Worm (Caenorhabditis elegans): Measurements from ENCODE around the gene lam-2.
A peak's percentile ranks its signal among the peaks of the same experiment; 100 is the strongest.

lam-2 gene

DNA sequence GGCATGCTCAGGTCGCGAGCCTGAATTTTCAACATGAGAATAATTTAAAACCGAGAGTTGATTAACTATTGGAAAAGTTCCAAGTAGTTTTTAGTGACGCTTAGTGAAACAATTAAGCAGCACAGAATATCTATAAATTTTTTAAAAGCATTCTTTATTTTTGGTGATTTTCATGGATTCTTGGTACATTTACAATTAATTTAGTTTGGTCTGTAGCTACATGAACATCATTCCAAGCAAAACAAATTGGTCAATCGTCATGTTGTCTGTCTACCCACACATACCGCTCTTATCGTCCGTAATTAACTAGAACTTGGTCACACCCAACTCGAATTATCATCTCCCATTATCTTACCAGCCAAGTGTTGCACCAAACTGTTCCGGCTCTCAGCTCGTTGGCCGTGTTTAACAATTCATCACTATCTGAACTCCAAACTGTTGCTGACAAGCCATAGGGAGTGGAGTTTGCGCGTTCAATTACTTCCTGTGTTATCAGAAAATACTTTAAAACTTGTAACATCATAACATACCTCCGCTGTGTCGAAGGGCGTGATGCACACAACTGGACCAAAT is 10.3 kb downstream of the lam-2 start:
- TF ChIP-seq tab-1 (GFP tag; IDR thresholded peaks at IDR 0.05) (no peak), flt-1 (GFP tag; IDR thresholded peaks at IDR 0.05) (no peak), cog-1 (tag; optimal IDR thresholded peaks at IDR 0.05) (no peak), T22C8.4 (GFP tag; IDR thresholded peaks at IDR 0.05) (no peak), ztf-23 (GFP tag; IDR thresholded peaks at IDR 0.05) (no peak), ref-1 (GFP tag; conservative IDR thresholded peaks at IDR 0.05) (no peak), med-1 (GFP tag; optimal IDR thresholded peaks at IDR 0.05; ENCODE audit: insufficient read depth) (no peak), klf-2 (GFP tag; conservative IDR thresholded peaks at IDR 0.05) (no peak), ztf-29 (GFP tag; IDR thresholded peaks at IDR 0.05) (no peak)

DNA sequence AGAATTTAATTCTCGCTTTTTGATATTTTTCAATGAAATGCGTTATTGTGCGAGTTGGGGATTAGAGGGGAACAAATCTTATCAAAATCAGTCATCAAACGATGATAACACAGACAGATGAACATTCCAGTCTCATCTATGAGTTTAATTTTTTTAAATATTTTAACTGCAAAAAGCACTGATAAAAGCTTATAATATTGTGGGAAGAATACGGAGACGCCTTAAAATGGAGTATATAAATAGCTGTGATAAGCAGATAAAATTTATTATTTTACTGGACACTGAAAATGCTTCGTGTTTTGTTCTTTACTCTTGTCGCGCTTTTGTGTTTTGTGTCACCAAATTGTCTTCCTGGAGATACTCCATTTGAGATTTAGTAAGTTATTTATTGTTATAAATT is 11.4 kb downstream of the lam-2 start, which contains the start of gene clec-86:
Gene clec-86 (plus strand): TSS at position 262 of the 400 bp plus-strand sequence.
- TF ChIP-seq klf-2 (GFP tag; conservative IDR thresholded peaks at IDR 0.05) (no peak), flt-1 (GFP tag; IDR thresholded peaks at IDR 0.05) (no peak), cog-1 (tag; optimal IDR thresholded peaks at IDR 0.05) (no peak), ztf-23 (GFP tag; IDR thresholded peaks at IDR 0.05) (no peak), med-1 (GFP tag; optimal IDR thresholded peaks at IDR 0.05; ENCODE audit: insufficient read depth) (no peak), tab-1 (GFP tag; IDR thresholded peaks at IDR 0.05) (no peak), ztf-29 (GFP tag; IDR thresholded peaks at IDR 0.05) (no peak), ref-1 (GFP tag; conservative IDR thresholded peaks at IDR 0.05) (no peak), T22C8.4 (GFP tag; IDR thresholded peaks at IDR 0.05) (no peak)

DNA sequence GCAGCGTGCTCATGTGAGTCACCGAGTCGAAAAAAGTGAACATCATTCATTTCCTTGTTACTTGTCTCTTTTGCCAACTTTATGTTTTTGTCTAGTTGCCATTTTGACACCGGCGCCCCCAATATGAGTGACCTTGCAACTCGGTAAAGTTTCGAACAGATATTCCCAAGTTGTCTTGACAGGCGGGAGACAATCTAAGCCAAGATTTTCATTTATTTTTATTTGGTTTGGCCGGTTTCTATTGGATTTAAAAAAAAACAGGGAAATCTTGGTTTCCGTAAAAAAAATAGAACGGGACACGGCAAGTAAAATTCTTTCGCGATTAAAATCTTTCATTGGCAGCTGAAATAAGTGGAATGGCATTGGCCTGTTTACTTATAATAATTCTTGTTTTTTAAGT is 19.8 kb downstream of the lam-2 start:
- no peak for TF ChIP-seq ztf-23 (GFP tag; IDR thresholded peaks at IDR 0.05)
- TF ChIP-seq med-1 (GFP tag; optimal IDR thresholded peaks at IDR 0.05; ENCODE audit: insufficient read depth): no peak
- no peak for TF ChIP-seq T22C8.4 (GFP tag; IDR thresholded peaks at IDR 0.05)
- TF ChIP-seq klf-2 (GFP tag; conservative IDR thresholded peaks at IDR 0.05): no peak
- TF ChIP-seq ztf-29 (GFP tag; IDR thresholded peaks at IDR 0.05): no peak
- TF ChIP-seq ref-1 (GFP tag; conservative IDR thresholded peaks at IDR 0.05): no peak
- TF ChIP-seq flt-1 (GFP tag; IDR thresholded peaks at IDR 0.05): no peak
- TF ChIP-seq cog-1 (tag; optimal IDR thresholded peaks at IDR 0.05): no peak
- no peak for TF ChIP-seq tab-1 (GFP tag; IDR thresholded peaks at IDR 0.05)

DNA sequence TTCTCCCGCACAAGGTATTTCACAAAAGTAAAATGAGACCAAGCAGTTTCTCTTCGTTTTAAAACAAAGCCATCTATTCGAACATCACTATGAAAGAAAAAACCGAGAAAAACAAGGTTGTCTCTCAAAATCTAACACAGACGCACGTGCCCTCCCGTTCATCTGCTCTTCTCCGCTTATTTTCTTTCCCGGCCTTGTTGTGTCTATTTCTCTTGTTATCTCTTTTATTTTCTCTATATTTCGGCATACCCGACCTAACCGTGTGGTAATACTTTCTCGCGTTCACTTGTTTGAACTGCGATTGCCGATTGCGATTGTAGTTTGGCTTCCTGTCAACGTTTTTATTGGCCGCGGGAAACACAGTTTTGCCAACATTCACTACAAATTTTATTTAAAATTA is 21.6 kb downstream of the lam-2 start:
- TF ChIP-seq ztf-23 (GFP tag; IDR thresholded peaks at IDR 0.05): no peak
- 0 out of 2 replicates have a peak, but pooled peaks have one; percentile 5 for TF ChIP-seq ref-1 (GFP tag; conservative IDR thresholded peaks at IDR 0.05)

DNA sequence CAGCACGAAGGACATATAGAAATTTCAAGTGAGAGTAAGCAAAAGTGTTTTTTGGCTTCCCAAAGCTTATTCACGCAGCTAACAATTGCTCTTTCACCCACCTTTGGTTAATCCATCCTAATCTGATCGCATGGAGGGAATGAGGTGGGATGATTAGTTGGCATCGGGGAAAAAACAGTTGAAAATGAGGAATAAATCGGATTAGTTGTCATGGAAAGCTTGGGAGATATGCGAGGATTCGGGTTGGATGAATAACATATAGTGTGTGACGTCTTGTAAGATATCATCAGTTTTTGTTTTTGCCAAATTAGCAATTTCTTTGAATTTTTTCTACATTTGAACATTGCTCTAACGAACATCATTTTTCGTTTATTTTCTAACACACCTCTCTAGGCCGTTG is 22.4 kb downstream of the lam-2 start:
- no peak for TF ChIP-seq med-1 (GFP tag; optimal IDR thresholded peaks at IDR 0.05; ENCODE audit: insufficient read depth)
- TF ChIP-seq ztf-29 (GFP tag; IDR thresholded peaks at IDR 0.05): no peak

DNA sequence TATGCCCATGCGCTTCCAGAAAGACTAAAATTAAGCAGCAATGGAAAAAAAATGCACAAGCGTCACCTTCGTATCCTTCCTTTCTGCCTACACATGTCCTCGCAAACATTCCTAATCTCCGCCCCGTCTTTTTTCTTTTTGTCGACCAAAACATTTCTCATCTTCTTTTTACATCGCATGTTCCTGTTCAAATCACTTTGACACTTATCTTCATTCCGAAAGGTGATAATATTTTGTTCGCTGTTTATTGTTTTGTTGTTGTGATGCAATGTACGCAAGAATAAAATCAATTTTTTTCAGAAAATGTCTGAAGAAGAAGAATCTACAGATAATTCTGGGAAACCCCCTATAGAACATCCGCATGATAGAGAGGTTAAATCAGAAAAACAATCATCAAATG is 24.7 kb downstream of the lam-2 start, which contains the start of gene ist-1:
Gene ist-1 (plus strand): TSS at position 301 of the 400 bp plus-strand sequence.
- TF ChIP-seq ref-1 (GFP tag; conservative IDR thresholded peaks at IDR 0.05) (no peak), cog-1 (tag; optimal IDR thresholded peaks at IDR 0.05) (no peak), med-1 (GFP tag; optimal IDR thresholded peaks at IDR 0.05; ENCODE audit: insufficient read depth) (no peak), flt-1 (GFP tag; IDR thresholded peaks at IDR 0.05) (no peak), klf-2 (GFP tag; conservative IDR thresholded peaks at IDR 0.05) (no peak), ztf-29 (GFP tag; IDR thresholded peaks at IDR 0.05) (no peak), ztf-23 (GFP tag; IDR thresholded peaks at IDR 0.05) (no peak), T22C8.4 (GFP tag; IDR thresholded peaks at IDR 0.05) (no peak), tab-1 (GFP tag; IDR thresholded peaks at IDR 0.05) (no peak)

DNA sequence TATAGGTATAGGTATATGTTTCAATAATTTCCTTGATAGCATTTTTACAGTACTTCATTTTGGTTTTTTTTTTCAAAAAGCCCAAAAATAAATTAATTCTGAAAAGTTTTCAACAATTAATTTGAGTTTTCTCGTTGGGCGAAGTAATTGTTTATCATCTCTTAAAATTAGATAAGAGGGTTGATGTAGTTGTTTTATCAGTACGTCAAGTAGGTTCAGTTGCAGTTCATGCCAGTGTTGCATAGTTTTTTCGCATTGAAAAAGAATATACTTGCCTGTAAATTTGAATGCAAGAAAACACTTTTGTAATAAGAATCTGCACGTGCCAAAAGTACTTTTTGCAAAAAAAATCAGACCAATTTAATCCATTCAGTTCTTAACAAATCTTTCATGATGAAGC is 25.9 kb downstream of the lam-2 start:
- no peak for TF ChIP-seq tab-1 (GFP tag; IDR thresholded peaks at IDR 0.05)
- TF ChIP-seq T22C8.4 (GFP tag; IDR thresholded peaks at IDR 0.05): no peak
- no peak for TF ChIP-seq cog-1 (tag; optimal IDR thresholded peaks at IDR 0.05)
- TF ChIP-seq klf-2 (GFP tag; conservative IDR thresholded peaks at IDR 0.05): no peak
- no peak for TF ChIP-seq ztf-29 (GFP tag; IDR thresholded peaks at IDR 0.05)
- TF ChIP-seq flt-1 (GFP tag; IDR thresholded peaks at IDR 0.05): no peak
- TF ChIP-seq ztf-23 (GFP tag; IDR thresholded peaks at IDR 0.05): no peak
- TF ChIP-seq ref-1 (GFP tag; conservative IDR thresholded peaks at IDR 0.05): no peak
- no peak for TF ChIP-seq med-1 (GFP tag; optimal IDR thresholded peaks at IDR 0.05; ENCODE audit: insufficient read depth)

DNA sequence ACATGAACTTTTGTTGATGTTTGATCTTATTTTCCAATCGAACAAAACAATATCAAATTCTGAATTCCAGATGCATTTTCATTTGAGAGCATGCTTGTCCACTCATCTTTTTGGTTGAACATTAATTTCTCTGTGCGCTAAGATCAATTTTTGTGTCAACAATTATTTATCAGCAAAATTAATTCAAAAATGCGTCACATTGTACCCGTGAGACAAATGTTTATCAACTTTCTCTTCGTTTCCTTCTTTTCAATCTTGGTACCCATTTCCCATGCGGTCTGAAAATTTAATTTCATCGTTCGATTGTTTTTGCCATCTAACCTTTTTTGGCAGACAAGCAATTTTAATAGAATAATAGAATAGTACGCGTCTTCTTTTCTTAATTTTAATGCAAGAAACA is 27.0 kb downstream of the lam-2 start:
- no peak for TF ChIP-seq flt-1 (GFP tag; IDR thresholded peaks at IDR 0.05)
- TF ChIP-seq klf-2 (GFP tag; conservative IDR thresholded peaks at IDR 0.05): no peak
- no peak for TF ChIP-seq med-1 (GFP tag; optimal IDR thresholded peaks at IDR 0.05; ENCODE audit: insufficient read depth)
- TF ChIP-seq tab-1 (GFP tag; IDR thresholded peaks at IDR 0.05): no peak
- TF ChIP-seq ztf-23 (GFP tag; IDR thresholded peaks at IDR 0.05): no peak
- TF ChIP-seq ztf-29 (GFP tag; IDR thresholded peaks at IDR 0.05): no peak
- TF ChIP-seq ref-1 (GFP tag; conservative IDR thresholded peaks at IDR 0.05): no peak
- TF ChIP-seq T22C8.4 (GFP tag; IDR thresholded peaks at IDR 0.05): no peak
- TF ChIP-seq cog-1 (tag; optimal IDR thresholded peaks at IDR 0.05): no peak

DNA sequence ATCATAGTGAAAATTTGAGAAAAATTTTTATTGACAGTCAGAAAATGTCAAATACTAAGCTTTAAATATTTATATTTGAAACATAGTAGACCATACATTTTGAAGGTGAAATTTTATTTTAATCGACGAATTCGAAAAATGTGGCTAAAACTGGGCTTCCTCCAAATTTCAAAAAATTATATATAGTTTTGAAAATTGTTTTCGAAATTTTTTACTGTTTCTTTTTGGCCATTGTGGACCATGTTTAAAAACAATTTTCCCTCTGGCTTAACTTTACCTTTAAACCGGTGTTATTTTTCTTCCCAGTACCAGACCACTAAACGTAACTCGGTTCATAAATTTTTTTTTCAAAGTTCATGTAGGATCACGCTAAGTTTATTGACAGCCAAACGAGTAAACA is 28.4 kb downstream of the lam-2 start:
- TF ChIP-seq ref-1 (GFP tag; conservative IDR thresholded peaks at IDR 0.05): no peak
- TF ChIP-seq flt-1 (GFP tag; IDR thresholded peaks at IDR 0.05): no peak
- TF ChIP-seq ztf-29 (GFP tag; IDR thresholded peaks at IDR 0.05): no peak
- no peak for TF ChIP-seq med-1 (GFP tag; optimal IDR thresholded peaks at IDR 0.05; ENCODE audit: insufficient read depth)
- TF ChIP-seq klf-2 (GFP tag; conservative IDR thresholded peaks at IDR 0.05): no peak
- TF ChIP-seq ztf-23 (GFP tag; IDR thresholded peaks at IDR 0.05): no peak
- TF ChIP-seq tab-1 (GFP tag; IDR thresholded peaks at IDR 0.05): no peak
- no peak for TF ChIP-seq T22C8.4 (GFP tag; IDR thresholded peaks at IDR 0.05)
- no peak for TF ChIP-seq cog-1 (tag; optimal IDR thresholded peaks at IDR 0.05)

DNA sequence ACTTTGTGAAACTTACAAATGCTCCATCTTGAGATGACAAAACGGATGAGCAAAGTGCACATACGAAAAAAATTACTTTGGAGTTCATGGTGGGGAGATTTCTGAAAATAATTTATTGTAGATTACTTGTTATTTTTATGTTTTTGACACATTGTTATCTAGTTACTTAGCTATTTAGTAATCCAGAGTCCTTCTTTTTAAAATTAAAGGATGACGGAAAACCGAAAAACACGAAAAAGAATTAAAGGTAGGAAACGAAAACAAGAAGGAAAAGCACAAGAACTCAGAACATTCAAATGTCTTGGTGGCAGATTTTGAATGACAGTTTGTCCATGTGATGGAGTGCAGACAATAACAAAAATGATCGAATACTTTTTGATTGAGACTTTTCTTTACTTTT is 34.1 kb downstream of the lam-2 start, which contains the start of gene hen-1:
Gene hen-1 (minus strand): TSS at position 101 of the 400 bp plus-strand sequence.
- TF ChIP-seq cog-1 (tag; optimal IDR thresholded peaks at IDR 0.05) (no peak), ref-1 (GFP tag; conservative IDR thresholded peaks at IDR 0.05) (no peak), ztf-29 (GFP tag; IDR thresholded peaks at IDR 0.05) (no peak), ztf-23 (GFP tag; IDR thresholded peaks at IDR 0.05) (no peak), flt-1 (GFP tag; IDR thresholded peaks at IDR 0.05) (no peak), tab-1 (GFP tag; IDR thresholded peaks at IDR 0.05) (no peak), T22C8.4 (GFP tag; IDR thresholded peaks at IDR 0.05) (no peak), med-1 (GFP tag; optimal IDR thresholded peaks at IDR 0.05; ENCODE audit: insufficient read depth) (no peak), klf-2 (GFP tag; conservative IDR thresholded peaks at IDR 0.05) (no peak)
